Fruit fly (Drosophila melanogaster): ENCODE data around the gene CG4069.

The CG4069 gene

DNA sequence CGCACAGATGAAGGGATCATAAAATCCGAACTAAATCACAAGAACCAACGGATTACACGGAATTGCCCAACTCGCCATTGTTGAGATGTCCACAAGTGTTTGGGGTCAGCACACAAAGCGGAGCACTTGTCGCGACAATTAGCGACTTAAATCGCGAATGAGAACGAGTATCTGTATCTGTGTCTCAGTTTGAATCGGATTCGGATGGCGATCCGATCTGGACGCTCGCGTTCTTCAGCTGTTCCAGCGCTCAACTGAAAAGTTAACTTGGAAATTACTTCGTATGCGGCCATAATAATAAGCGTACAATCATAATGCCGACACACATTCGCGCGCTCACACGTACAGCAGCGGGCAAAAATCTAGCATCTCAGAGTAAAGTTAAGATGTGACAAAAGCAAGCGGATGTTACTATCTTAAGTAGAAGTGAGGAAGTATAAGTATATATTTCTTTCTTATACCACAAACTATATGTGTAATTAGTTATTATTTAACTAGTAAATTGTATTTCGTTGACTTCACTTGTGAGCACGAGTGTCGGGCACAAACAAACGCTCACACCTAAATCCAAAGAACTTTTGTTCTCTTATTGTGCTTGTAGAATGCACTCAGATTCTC is 46.6 kb downstream of the CG4069 start, which contains the start of gene CG10660 (continued):
- peak; percentile 82 for TF ChIP-seq Nf-YA (GFP tag; IDR thresholded peaks at IDR 0.05)
- TF ChIP-seq CG30403 (GFP tag; optimal IDR thresholded peaks at IDR 0.05) = peak; percentile 88
- TF ChIP-seq gem (tag; optimal IDR thresholded peaks at IDR 0.05) = peak; percentile 94
- peak; percentile 91 for TF ChIP-seq chm (GFP tag; IDR thresholded peaks at IDR 0.05)
- TF ChIP-seq Lim3 (GFP tag; IDR thresholded peaks at IDR 0.05) = 0 out of 2 replicates have a peak, but pooled peaks have one; percentile 11
- TF ChIP-seq sima (GFP tag; optimal IDR thresholded peaks at IDR 0.05) = no peak
- peak; percentile 82 for TF ChIP-seq CG3407 (GFP tag; optimal IDR thresholded peaks at IDR 0.05)
- TF ChIP-seq Oli (tag; optimal IDR thresholded peaks at IDR 0.05) = peak; percentile 93
- peak; percentile 22 for TF ChIP-seq shn (GFP tag; optimal IDR thresholded peaks at IDR 0.05)
- TF ChIP-seq prd (optimal IDR thresholded peaks at IDR 0.05) = no peak
- peak; percentile 87 for TF ChIP-seq prd (GFP tag; IDR thresholded peaks at IDR 0.05)
- TF ChIP-seq Dll (GFP tag; IDR thresholded peaks at IDR 0.05; ENCODE audit: partially characterized antibody) = no peak
- peak; percentile 88 for TF ChIP-seq seq (GFP tag; IDR thresholded peaks at IDR 0.05)
- no peak for TF ChIP-seq pzg (GFP tag; optimal IDR thresholded peaks at IDR 0.05)
- peak; percentile 61 for TF ChIP-seq ems (GFP tag; optimal IDR thresholded peaks at IDR 0.05)
- TF ChIP-seq MBD-R2 (GFP tag; IDR thresholded peaks at IDR 0.05) = peak; percentile 54; the same call in 1 of the 2 replicates
- no peak for TF ChIP-seq tll (GFP tag; optimal IDR thresholded peaks at IDR 0.05)
- peak; percentile 39 for TF ChIP-seq tx (GFP tag; optimal IDR thresholded peaks at IDR 0.05)
- TF ChIP-seq Deaf1 (tag; optimal IDR thresholded peaks at IDR 0.05) = peak; percentile 80
- TF ChIP-seq CG14014 (GFP tag; IDR thresholded peaks at IDR 0.05) = peak; percentile 84
- peak; percentile 79; the same call in 1 of the 2 replicates for TF ChIP-seq CG32532 (GFP tag; IDR thresholded peaks at IDR 0.05)
- no peak for TF ChIP-seq usp (GFP tag; optimal IDR thresholded peaks at IDR 0.05)
- TF ChIP-seq pb (GFP tag; optimal IDR thresholded peaks at IDR 0.05) = peak; percentile 45
- TF ChIP-seq CoRest (tag; optimal IDR thresholded peaks at IDR 0.05) = peak; percentile 87
- TF ChIP-seq Hmx (GFP tag; optimal IDR thresholded peaks at IDR 0.05) = peak; percentile 1
- TF ChIP-seq amos (GFP tag; IDR thresholded peaks at IDR 0.05; ENCODE audit: partially characterized antibody) = no peak
- TF ChIP-seq hb (GFP tag; IDR thresholded peaks at IDR 0.05; ENCODE audit: partially characterized antibody) = no peak
- peak; percentile 56 for TF ChIP-seq Antp (GFP tag; optimal IDR thresholded peaks at IDR 0.05)
- TF ChIP-seq wor (GFP tag; IDR thresholded peaks at IDR 0.05) = peak; percentile 86
- peak; percentile 69 for TF ChIP-seq Dip3 (GFP tag; optimal IDR thresholded peaks at IDR 0.05)
- TF ChIP-seq Six4 (GFP tag; optimal IDR thresholded peaks at IDR 0.05) = peak; percentile 66
- no peak for TF ChIP-seq unc-4 (GFP tag; IDR thresholded peaks at IDR 0.05; ENCODE audit: partially characterized antibody)
- TF ChIP-seq CG42726 (GFP tag; IDR thresholded peaks at IDR 0.05; ENCODE audit: partially characterized antibody) = no peak
- peak; percentile 88 for TF ChIP-seq CG18262 (tag; optimal IDR thresholded peaks at IDR 0.05)
- no peak for TF ChIP-seq tna (GFP tag; IDR thresholded peaks at IDR 0.05; ENCODE audit: partially characterized antibody)
- peak; percentile 18 for TF ChIP-seq luna (GFP tag; optimal IDR thresholded peaks at IDR 0.05)
- TF ChIP-seq rib (GFP tag; IDR thresholded peaks at IDR 0.05) = 0 out of 2 replicates have a peak, but pooled peaks have one; percentile 16

- TF ChIP-seq ken (GFP tag; IDR thresholded peaks at IDR 0.05) (no peak), CG13287 (GFP tag; IDR thresholded peaks at IDR 0.05; ENCODE audit: partially characterized antibody) (0 out of 2 replicates have a peak, but pooled peaks have one; percentile 8), Myb (GFP tag; optimal IDR thresholded peaks at IDR 0.05) (no peak), CG7556 (GFP tag; optimal IDR thresholded peaks at IDR 0.05) (no peak), corto (GFP tag; optimal IDR thresholded peaks at IDR 0.05) (peak; percentile 12), CG3281 (GFP tag; optimal IDR thresholded peaks at IDR 0.05) (no peak), D19B (GFP tag; optimal IDR thresholded peaks at IDR 0.05) (no peak), CG16813 (GFP tag; IDR thresholded peaks at IDR 0.05; ENCODE audit: partially characterized antibody) (no peak), ci (GFP tag; IDR thresholded peaks at IDR 0.05) (0 out of 3 replicates have a peak, but pooled peaks have one; percentile 37), CG17385 (GFP tag; optimal IDR thresholded peaks at IDR 0.05) (peak; percentile 2), hbn (GFP tag; IDR thresholded peaks at IDR 0.05; ENCODE audit: partially characterized antibody) (peak; percentile 28; the same call in 1 of the 2 replicates), kah (GFP tag; optimal IDR thresholded peaks at IDR 0.05) (no peak), CG6254 (GFP tag; optimal IDR thresholded peaks at IDR 0.05) (no peak), CG34376 (GFP tag; optimal IDR thresholded peaks at IDR 0.05) (peak; percentile 25)
Measured at dm6 chr3L:12489952-12490351, 47.2 kb downstream of the CG4069 start.
